Worm (Caenorhabditis elegans) whole organism, early embryonic: ENCODE data around the gene nhr-54.

Experiments used
- B0310.2 ChIP-seq: sonication (generic microtip); optimal IDR thresholded peaks from 2 replicates; lab custom pipeline; 2016; ENCODE audit warnings: mild to moderate bottlenecking, missing genetic modification characterization, missing compliant biosample characterization
- F13C5.2 ChIP-seq: sonication (generic microtip); optimal IDR thresholded peaks from 2 replicates; lab custom pipeline; 2017; ENCODE audit warnings: mild to moderate bottlenecking, missing genetic modification characterization, inconsistent platforms, missing compliant biosample characterization
- aly-1 ChIP-seq: sonication (generic microtip); optimal IDR thresholded peaks from 2 replicates; lab custom pipeline; 2016; ENCODE audit warnings: missing genetic modification characterization, missing compliant biosample characterization
- ama-1 ChIP-seq: fragments of 150-350 bp; optimal IDR thresholded peaks from 2 replicates; lab custom pipeline; 2014
- ceh-13 ChIP-seq: fragments of 200-800 bp; sonication (Bioruptor generic); optimal IDR thresholded peaks from 2 replicates; lab custom pipeline; 2018; ENCODE audit warnings: mild to moderate bottlenecking, missing genetic modification characterization, missing compliant biosample characterization
- ceh-36 ChIP-seq: sonication (generic microtip); optimal IDR thresholded peaks from 2 replicates; lab custom pipeline; 2016; ENCODE audit warnings: missing genetic modification characterization, inconsistent platforms, missing compliant biosample characterization
- ets-7 ChIP-seq: sonication (generic microtip); optimal IDR thresholded peaks from 2 replicates; lab custom pipeline; 2016; ENCODE audit warnings: missing genotype, missing genetic modification characterization, missing compliant biosample characterization
- flt-1 ChIP-seq: fragments of 200-800 bp; sonication (Bioruptor generic); IDR thresholded peaks from 2 replicates; pipeline ENCODE4 v1.3.6; 2022; ENCODE audit warnings: missing genetic modification characterization, missing compliant biosample characterization
- hmbx-1 ChIP-seq: sonication (generic microtip); optimal IDR thresholded peaks from 2 replicates; lab custom pipeline; 2016; ENCODE audit warnings: mild to moderate bottlenecking, missing genetic modification characterization, missing compliant biosample characterization
- hmg-4 ChIP-seq: fragments of 200-800 bp; sonication (Bioruptor generic); optimal IDR thresholded peaks from 2 replicates; lab custom pipeline; 2018; ENCODE audit warnings: mild to moderate bottlenecking, missing genetic modification characterization, missing compliant biosample characterization
- hnd-1 ChIP-seq: sonication (generic microtip); optimal IDR thresholded peaks from 2 replicates; lab custom pipeline; 2016; ENCODE audit warnings: missing genetic modification characterization, missing compliant biosample characterization
- pes-1 ChIP-seq: fragments of 200-800 bp; sonication (Bioruptor generic); IDR thresholded peaks from 2 replicates; pipeline ENCODE4 v1.3.6; 2022; ENCODE audit warnings: missing genetic modification reagents, missing genetic modification characterization, missing compliant biosample characterization
- scrt-1 ChIP-seq: fragments of 200-800 bp; sonication (Bioruptor generic); IDR thresholded peaks from 2 replicates; pipeline ENCODE4 v1.3.6; 2022; ENCODE audit warnings: missing genetic modification characterization, missing compliant biosample characterization
- sea-1 ChIP-seq: fragments of 200-800 bp; sonication (Bioruptor generic); conservative IDR thresholded peaks from 2 replicates; pipeline ENCODE4 v1.3.6; 2022; ENCODE audit warnings: missing genetic modification characterization, missing compliant biosample characterization
- tbx-11 ChIP-seq: fragments of 200-800 bp; sonication (Bioruptor generic); IDR thresholded peaks from 2 replicates; pipeline ENCODE4 v1.3.6; 2022; ENCODE audit warnings: missing genetic modification characterization, missing compliant biosample characterization
- tbx-37 ChIP-seq: fragments of 200-800 bp; sonication (Bioruptor generic); conservative IDR thresholded peaks from 2 replicates; pipeline ENCODE4 v1.3.6; 2022; ENCODE audit warnings: missing genetic modification reagents, missing genetic modification characterization, missing compliant biosample characterization
- tra-4 ChIP-seq: sonication (generic microtip); optimal IDR thresholded peaks from 2 replicates; lab custom pipeline; 2017; ENCODE audit warnings: missing genetic modification characterization, missing compliant biosample characterization

nhr-54 gene

ce11 chrV:16483681-16484080 is 22.0 kb downstream of the nhr-54 start, which contains the start of gene srh-139:
srh-139 (plus strand) TSS chrV:16483981.
- TF ChIP-seq tbx-37 (no peak), sea-1 (GFP tag; lab: Robert Waterston, UW) (no peak), hnd-1 (tag; lab: Kevin White, UChicago) (no peak), flt-1 (GFP tag; lab: Robert Waterston, UW) (no peak), hmg-4 (GFP tag; lab: Kevin White, UChicago) (no peak), F13C5.2 (tag; lab: Kevin White, UChicago) (no peak), scrt-1 (no peak), aly-1 (tag; lab: Kevin White, UChicago) (no peak), tbx-11 (GFP tag; lab: Robert Waterston, UW) (no peak), hmbx-1 (tag; lab: Kevin White, UChicago) (no peak), B0310.2 (no peak), pes-1 (no peak), ama-1 (lab: Kevin White, UChicago) (no peak), ets-7 (tag; lab: Kevin White, UChicago) (no peak), ceh-13 (GFP tag; lab: Kevin White, UChicago) (no peak), tra-4 (tag; lab: Kevin White, UChicago) (no peak), ceh-36 (tag; lab: Kevin White, UChicago) (no peak)

DNA sequence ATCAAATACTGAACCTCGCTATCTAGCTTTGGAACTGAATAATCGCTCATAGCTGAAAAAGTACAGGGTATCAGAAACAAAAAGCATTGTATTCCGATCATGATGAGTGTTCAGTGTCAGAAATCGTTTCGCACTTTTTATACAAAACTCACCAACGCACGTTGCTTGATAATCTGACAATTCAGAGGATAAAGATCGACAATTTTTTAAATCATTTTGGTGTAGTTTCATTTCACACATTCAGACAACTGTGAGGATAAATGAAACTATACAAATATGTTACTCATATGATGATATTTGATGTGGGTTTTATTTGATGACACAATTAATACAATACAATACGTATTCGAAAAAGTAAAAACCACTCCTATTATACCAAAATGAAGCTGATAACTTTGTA is 22.7 kb downstream of the nhr-54 start, which contains the start of gene F57E7.2:
Gene F57E7.2 (minus strand): TSS at position 101 of the 400 bp plus-strand sequence.
- no peak for TF ChIP-seq ceh-13 (GFP tag; lab: Kevin White, UChicago)

DNA sequence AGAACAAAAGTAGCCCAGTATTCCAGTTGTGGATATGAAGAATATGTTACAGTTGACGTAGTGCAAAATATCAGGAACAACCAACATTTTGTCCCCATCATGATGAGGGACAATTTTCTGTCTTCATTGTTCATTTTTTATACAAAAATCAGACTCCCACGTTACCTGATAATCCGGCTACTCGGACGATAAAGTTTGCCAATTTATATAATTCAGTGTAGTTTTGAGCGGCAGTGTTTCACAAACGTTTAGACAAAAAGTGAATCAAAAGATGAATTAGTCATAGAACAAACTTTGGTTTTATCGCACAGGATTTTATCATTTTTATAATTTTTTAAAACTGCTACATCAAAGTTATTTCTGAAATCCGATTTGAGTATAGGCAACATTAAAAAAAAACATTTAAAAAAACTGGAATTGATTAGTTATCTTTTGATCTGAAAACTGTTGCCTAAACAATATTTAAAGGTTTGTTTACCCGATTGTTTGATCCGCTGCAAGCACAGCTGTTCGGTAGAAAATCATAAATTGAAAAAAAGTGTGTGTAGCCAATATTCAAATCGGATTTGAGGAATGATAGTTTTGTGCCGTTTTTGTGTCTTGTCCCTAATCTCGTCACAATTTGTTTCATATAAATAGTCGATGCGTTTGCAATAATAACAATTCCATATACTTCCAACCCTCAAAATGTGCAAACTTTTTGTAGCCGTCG is 24.7 kb downstream of the nhr-54 start, which contains the start of the genes F57E7.4 and spig-6:
Gene F57E7.4 (minus strand): TSS at position 101 of the 712 bp plus-strand sequence.
Gene spig-6 (plus strand): TSS at position 662 of the 712 bp plus-strand sequence.
- TF ChIP-seq B0310.2 (no peak), ama-1 (lab: Kevin White, UChicago) (no peak), aly-1 (tag; lab: Kevin White, UChicago) (no peak), hmg-4 (GFP tag; lab: Kevin White, UChicago) (no peak), ets-7 (tag; lab: Kevin White, UChicago) (no peak), flt-1 (GFP tag; lab: Robert Waterston, UW) (no peak), pes-1 (no peak), tbx-37 (no peak), scrt-1 (no peak), hmbx-1 (tag; lab: Kevin White, UChicago) (no peak), tbx-11 (GFP tag; lab: Robert Waterston, UW) (no peak), sea-1 (GFP tag; lab: Robert Waterston, UW) (no peak), hnd-1 (tag; lab: Kevin White, UChicago) (no peak), ceh-36 (tag; lab: Kevin White, UChicago) (no peak)

DNA sequence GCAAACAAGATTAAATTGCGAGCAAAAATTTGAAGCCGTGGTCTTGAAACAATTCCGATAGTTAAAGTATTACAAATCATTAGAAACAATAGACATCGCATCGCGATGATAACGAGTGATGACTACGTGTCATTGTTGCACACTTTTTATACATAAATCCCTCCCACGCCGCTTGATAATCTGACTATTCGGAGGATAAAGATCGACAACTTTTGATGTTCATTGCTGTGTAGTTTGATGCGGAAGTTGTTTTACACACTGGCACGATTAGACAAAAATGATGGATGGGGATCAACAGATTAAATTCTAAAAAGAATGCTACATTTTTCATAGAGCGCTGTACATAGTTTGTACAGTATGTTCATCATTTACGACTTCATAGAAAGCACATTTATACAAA is 26.5 kb downstream of the nhr-54 start, which contains the start of gene T08G3.11:
Gene T08G3.11 (minus strand): TSS at position 101 of the 400 bp plus-strand sequence.
- no peak for TF ChIP-seq hmbx-1 (tag; lab: Kevin White, UChicago)
- no peak for TF ChIP-seq scrt-1
- no peak for TF ChIP-seq pes-1
- no peak for TF ChIP-seq aly-1 (tag; lab: Kevin White, UChicago)
- no peak for TF ChIP-seq ets-7 (tag; lab: Kevin White, UChicago)
- no peak for TF ChIP-seq tbx-11 (GFP tag; lab: Robert Waterston, UW)
- no peak for TF ChIP-seq flt-1 (GFP tag; lab: Robert Waterston, UW)
- no peak for TF ChIP-seq hnd-1 (tag; lab: Kevin White, UChicago)
- TF ChIP-seq sea-1 (GFP tag; lab: Robert Waterston, UW) = no peak
- no peak for TF ChIP-seq tra-4 (tag; lab: Kevin White, UChicago)
- no peak for TF ChIP-seq tbx-37
- TF ChIP-seq B0310.2 = no peak

- no peak for TF ChIP-seq B0310.2
- TF ChIP-seq tbx-11 (GFP tag; lab: Robert Waterston, UW) = no peak
- TF ChIP-seq sea-1 (GFP tag; lab: Robert Waterston, UW) = no peak
- no peak for TF ChIP-seq F13C5.2 (tag; lab: Kevin White, UChicago)
- TF ChIP-seq ceh-13 (GFP tag; lab: Kevin White, UChicago) = no peak
- TF ChIP-seq hmg-4 (GFP tag; lab: Kevin White, UChicago) = no peak
- TF ChIP-seq ets-7 (tag; lab: Kevin White, UChicago) = no peak
- TF ChIP-seq hmbx-1 (tag; lab: Kevin White, UChicago) = no peak
- TF ChIP-seq ama-1 (lab: Kevin White, UChicago) = no peak
- TF ChIP-seq flt-1 (GFP tag; lab: Robert Waterston, UW) = no peak
- no peak for TF ChIP-seq hnd-1 (tag; lab: Kevin White, UChicago)
- no peak for TF ChIP-seq scrt-1
- TF ChIP-seq tra-4 (tag; lab: Kevin White, UChicago) = no peak
- no peak for TF ChIP-seq aly-1 (tag; lab: Kevin White, UChicago)
- no peak for TF ChIP-seq ceh-36 (tag; lab: Kevin White, UChicago)
- TF ChIP-seq pes-1 = no peak
- TF ChIP-seq tbx-37 = no peak
These were observed 33.6 kb downstream of the nhr-54 start, which contains the start of gene srw-35 for ce11 chrV:16471995-16472563. srw-35 (plus strand) TSS chrV:16472513.

- TF ChIP-seq aly-1 (tag; lab: Kevin White, UChicago) (no peak), tbx-11 (GFP tag; lab: Robert Waterston, UW) (no peak), F13C5.2 (tag; lab: Kevin White, UChicago) (no peak), hmg-4 (GFP tag; lab: Kevin White, UChicago) (no peak), tbx-37 (no peak), ama-1 (lab: Kevin White, UChicago) (no peak), ceh-13 (GFP tag; lab: Kevin White, UChicago) (no peak)
These were observed 34.8 kb downstream of the nhr-54 start, which contains the start of gene srh-138 for ce11 chrV:16470916-16471315. srh-138 (minus strand) TSS chrV:16471016.
